Fruit fly (Drosophila melanogaster) whole organism, embryonic: ENCODE data around the gene alpha-Man-IIb.

Source experiments
- Adf1 ChIP-seq: fragments of 200-800 bp; sonication (Bioruptor generic); IDR thresholded peaks from 2 replicates; pipeline ENCODE4 v1.3.6; 2022; ENCODE audit warnings: missing biosample characterization, missing genetic modification characterization
- Aef1 ChIP-seq: fragments of 200-800 bp; sonication (Bioruptor generic); IDR thresholded peaks from 3 replicates; pipeline ENCODE4 v1.3.6; 2022; ENCODE audit warnings: missing biosample characterization, missing genetic modification characterization
- Bgb ChIP-seq: fragments of 200-800 bp; sonication (Bioruptor generic); IDR thresholded peaks from 2 replicates; pipeline ENCODE4 v1.3.6; 2022; ENCODE audit warnings: missing biosample characterization, missing genetic modification characterization; ENCODE audit not compliant: partially characterized antibody
- CG10959 ChIP-seq: fragments of 200-800 bp; sonication (Bioruptor generic); IDR thresholded peaks from 2 replicates; pipeline ENCODE4 v1.3.6; 2022; ENCODE audit warnings: missing biosample characterization, missing genetic modification characterization
- CG10979 ChIP-seq: fragments of 200-800 bp; sonication (Bioruptor generic); optimal IDR thresholded peaks from 2 replicates; lab custom pipeline; 2018; ENCODE audit warnings: missing biosample characterization, mild to moderate bottlenecking, missing genetic modification characterization, moderate library complexity
- CG11247 ChIP-seq: fragments of 200-800 bp; sonication (Bioruptor generic); IDR thresholded peaks from 2 replicates; pipeline ENCODE4 v1.3.6; 2022; ENCODE audit warnings: missing biosample characterization, missing genetic modification characterization
- CG12071 ChIP-seq: fragments of 200-800 bp; sonication (Bioruptor generic); optimal IDR thresholded peaks from 3 replicates; lab custom pipeline; 2018; ENCODE audit warnings: missing biosample characterization, mild to moderate bottlenecking, missing genetic modification characterization
- CG14441 ChIP-seq: fragments of 200-800 bp; sonication (Bioruptor generic); IDR thresholded peaks from 2 replicates; pipeline ENCODE4 v1.3.6; 2022; ENCODE audit warnings: missing biosample characterization, missing genetic modification characterization
- CG1792 ChIP-seq: fragments of 200-800 bp; sonication (Bioruptor generic); optimal IDR thresholded peaks from 2 replicates; lab custom pipeline; 2016; ENCODE audit warnings: missing biosample characterization, missing genetic modification characterization
- CG2129 ChIP-seq: fragments of 200-800 bp; sonication (Bioruptor generic); IDR thresholded peaks from 2 replicates; pipeline ENCODE4 v1.3.6; 2022; ENCODE audit warnings: missing biosample characterization, missing genetic modification characterization; ENCODE audit not compliant: partially characterized antibody
- CG2678 ChIP-seq: fragments of 200-800 bp; sonication (Bioruptor generic); optimal IDR thresholded peaks from 3 replicates; lab custom pipeline; 2019; ENCODE audit warnings: missing biosample characterization, mild to moderate bottlenecking, missing genetic modification characterization, moderate library complexity
- CG3163 ChIP-seq: fragments of 200-800 bp; sonication (Bioruptor generic); optimal IDR thresholded peaks from 3 replicates; lab custom pipeline; 2016; ENCODE audit warnings: missing biosample characterization, missing genetic modification characterization
- CG32532 ChIP-seq: fragments of 200-800 bp; sonication (Bioruptor generic); IDR thresholded peaks from 2 replicates; pipeline ENCODE4 v1.3.6; 2022; ENCODE audit warnings: missing biosample characterization, missing genetic modification characterization
- CG3281 ChIP-seq: fragments of 200-800 bp; sonication (Bioruptor generic); optimal IDR thresholded peaks from 3 replicates; lab custom pipeline; 2017; ENCODE audit warnings: missing biosample characterization, mild to moderate bottlenecking, missing genetic modification characterization
- CG34422 ChIP-seq: fragments of 200-800 bp; sonication (Bioruptor generic); IDR thresholded peaks from 3 replicates; pipeline ENCODE4 v1.3.6; 2022; ENCODE audit warnings: missing biosample characterization, missing genetic modification characterization
- CG4424 ChIP-seq: fragments of 200-800 bp; sonication (Bioruptor generic); optimal IDR thresholded peaks from 3 replicates; lab custom pipeline; 2016; ENCODE audit warnings: missing biosample characterization, missing genetic modification characterization
- CG6654 ChIP-seq: fragments of 200-800 bp; sonication (Bioruptor generic); optimal IDR thresholded peaks from 2 replicates; lab custom pipeline; 2017; ENCODE audit warnings: missing biosample characterization, mild to moderate bottlenecking, missing genetic modification characterization
- CG8281 ChIP-seq: fragments of 200-800 bp; sonication (Bioruptor generic); optimal IDR thresholded peaks from 2 replicates; lab custom pipeline; 2018; ENCODE audit warnings: missing biosample characterization, mild to moderate bottlenecking, missing genetic modification characterization, moderate library complexity
- CG9797 ChIP-seq: fragments of 200-800 bp; sonication (Bioruptor generic); optimal IDR thresholded peaks from 3 replicates; lab custom pipeline; 2018; ENCODE audit warnings: missing biosample characterization, mild to moderate bottlenecking, missing genetic modification characterization
- Dp ChIP-seq: fragments of 200-800 bp; sonication (Bioruptor generic); optimal IDR thresholded peaks from 2 replicates; lab custom pipeline; 2018; ENCODE audit warnings: missing biosample characterization, mild to moderate bottlenecking, missing genetic modification characterization, moderate library complexity
- Fer3 ChIP-seq: fragments of 200-800 bp; sonication (Bioruptor generic); optimal IDR thresholded peaks from 2 replicates; lab custom pipeline; 2018; ENCODE audit warnings: missing biosample characterization, mild to moderate bottlenecking, missing genetic modification characterization, moderate library complexity
- GATAe ChIP-seq: fragments of 200-800 bp; sonication (Bioruptor generic); conservative IDR thresholded peaks from 2 replicates; pipeline ENCODE4 v1.3.6; 2022; ENCODE audit warnings: missing biosample characterization, missing genetic modification characterization
- H15 ChIP-seq: fragments of 200-800 bp; sonication (Bioruptor generic); IDR thresholded peaks from 3 replicates; pipeline ENCODE4 v1.3.6; 2022; ENCODE audit warnings: missing biosample characterization, missing genetic modification characterization
- Hr39 ChIP-seq: fragments of >200 bp; optimal IDR thresholded peaks from 2 replicates; lab custom pipeline; 2017
- Hr51 ChIP-seq, 2 experiments: fragments of 200-800 bp; sonication (Bioruptor generic); optimal IDR thresholded peaks; 2 replicates in 1 of 2; 3 replicates in 1 of 2; lab custom pipeline; 2016 to 2018; ENCODE audit warnings: missing biosample characterization in 2 of 2, missing genetic modification characterization in 2 of 2, mild to moderate bottlenecking in 1 of 2, moderate library complexity in 1 of 2
- Hr78 ChIP-seq, 2 experiments: fragments of 200-800 bp in 1 of 2; fragments of >200 bp in 1 of 2; sonication (Bioruptor generic) in 1 of 2; optimal IDR thresholded peaks; 2 replicates each; lab custom pipeline; 2017 to 2019; ENCODE audit warnings: missing biosample characterization in 2 of 2, missing genetic modification characterization in 2 of 2, mild to moderate bottlenecking in 1 of 2, moderate library complexity in 1 of 2
- Jarid2 ChIP-seq: fragments of 200-800 bp; sonication (Bioruptor generic); optimal IDR thresholded peaks from 3 replicates; lab custom pipeline; 2017; ENCODE audit warnings: mild to moderate bottlenecking, missing biosample characterization, missing genetic modification reagents, missing genetic modification characterization
- Nf-YA ChIP-seq: fragments of 200-800 bp; sonication (Bioruptor generic); IDR thresholded peaks from 2 replicates; pipeline ENCODE4 v1.3.6; 2022; ENCODE audit warnings: missing biosample characterization, missing genetic modification characterization
- Scr ChIP-seq: fragments of 200-800 bp; sonication (Bioruptor generic); IDR thresholded peaks from 2 replicates; pipeline ENCODE4 v1.3.6; 2022; ENCODE audit warnings: missing biosample characterization, missing genetic modification characterization; ENCODE audit not compliant: partially characterized antibody
- Six4 ChIP-seq: fragments of 200-800 bp; sonication (Bioruptor generic); optimal IDR thresholded peaks from 2 replicates; lab custom pipeline; 2016; ENCODE audit warnings: missing biosample characterization, missing genetic modification characterization
- da ChIP-seq: fragments of 200-800 bp; sonication (Bioruptor generic); optimal IDR thresholded peaks from 2 replicates; lab custom pipeline; 2016; ENCODE audit warnings: missing biosample characterization, missing genetic modification characterization
- dmrt11E ChIP-seq: fragments of 200-800 bp; sonication (Bioruptor generic); optimal IDR thresholded peaks from 3 replicates; lab custom pipeline; 2018; ENCODE audit warnings: missing biosample characterization, mild to moderate bottlenecking, missing genetic modification characterization, moderate library complexity
- dysf ChIP-seq: fragments of 200-800 bp; sonication (Bioruptor generic); IDR thresholded peaks from 3 replicates; pipeline ENCODE4 v1.3.6; 2022; ENCODE audit warnings: missing biosample characterization, missing genetic modification characterization
- ewg ChIP-seq: fragments of 200-800 bp; sonication (Bioruptor generic); optimal IDR thresholded peaks from 3 replicates; lab custom pipeline; 2017; ENCODE audit warnings: mild to moderate bottlenecking, missing biosample characterization, missing genetic modification reagents, missing genetic modification characterization
- hb ChIP-seq: fragments of 200-800 bp; sonication (Bioruptor generic); IDR thresholded peaks from 3 replicates; pipeline ENCODE4 v1.3.6; 2022; ENCODE audit warnings: missing biosample characterization, missing genetic modification characterization; ENCODE audit not compliant: partially characterized antibody
- hth ChIP-seq: fragments of >200 bp; optimal IDR thresholded peaks from 2 replicates; lab custom pipeline; 2017; ENCODE audit warnings: inconsistent platforms
- kni ChIP-seq: fragments of 200-800 bp; sonication (Bioruptor generic); optimal IDR thresholded peaks from 3 replicates; lab custom pipeline; 2017; ENCODE audit warnings: mild to moderate bottlenecking, missing biosample characterization, missing genetic modification reagents, missing genetic modification characterization
- lilli ChIP-seq: fragments of 200-800 bp; sonication (Bioruptor generic); optimal IDR thresholded peaks from 3 replicates; lab custom pipeline; 2016; ENCODE audit warnings: missing biosample characterization, missing genetic modification characterization
- onecut ChIP-seq: fragments of 200-800 bp; sonication (Bioruptor generic); IDR thresholded peaks from 2 replicates; pipeline ENCODE4 v1.3.6; 2022; ENCODE audit warnings: missing biosample characterization, missing genetic modification characterization
- org-1 ChIP-seq: fragments of 200-800 bp; sonication (Bioruptor generic); optimal IDR thresholded peaks from 2 replicates; lab custom pipeline; 2017; ENCODE audit warnings: missing biosample characterization, missing genetic modification characterization
- p53 ChIP-seq: fragments of 200-800 bp; sonication (Bioruptor generic); optimal IDR thresholded peaks from 2 replicates; lab custom pipeline; 2016; ENCODE audit warnings: missing biosample characterization, missing genetic modification characterization
- pfk ChIP-seq: fragments of 200-800 bp; sonication (Bioruptor generic); optimal IDR thresholded peaks from 2 replicates; lab custom pipeline; 2018; ENCODE audit warnings: missing biosample characterization, mild to moderate bottlenecking, missing genetic modification characterization, moderate library complexity
- pho ChIP-seq: fragments of 200-800 bp; sonication (Bioruptor generic); optimal IDR thresholded peaks from 2 replicates; lab custom pipeline; 2016; ENCODE audit warnings: missing biosample characterization, missing genetic modification characterization
- rib ChIP-seq: fragments of 200-800 bp; sonication (Bioruptor generic); IDR thresholded peaks from 2 replicates; pipeline ENCODE4 v1.3.6; 2022; ENCODE audit warnings: missing biosample characterization, missing genetic modification characterization
- tap ChIP-seq: fragments of 200-800 bp; optimal IDR thresholded peaks from 3 replicates; lab custom pipeline; 2019; ENCODE audit warnings: missing biosample characterization, mild to moderate bottlenecking, missing genetic modification characterization, moderate library complexity
- tna ChIP-seq: fragments of 200-800 bp; sonication (Bioruptor generic); IDR thresholded peaks from 2 replicates; pipeline ENCODE4 v1.3.6; 2022; ENCODE audit warnings: missing biosample characterization, missing genetic modification characterization; ENCODE audit not compliant: partially characterized antibody
- twi ChIP-seq: fragments of 200-800 bp; optimal IDR thresholded peaks from 2 replicates; lab custom pipeline; 2019; ENCODE audit warnings: missing biosample characterization, mild to moderate bottlenecking, missing genetic modification characterization, moderate library complexity

Gene alpha-Man-IIb

DNA sequence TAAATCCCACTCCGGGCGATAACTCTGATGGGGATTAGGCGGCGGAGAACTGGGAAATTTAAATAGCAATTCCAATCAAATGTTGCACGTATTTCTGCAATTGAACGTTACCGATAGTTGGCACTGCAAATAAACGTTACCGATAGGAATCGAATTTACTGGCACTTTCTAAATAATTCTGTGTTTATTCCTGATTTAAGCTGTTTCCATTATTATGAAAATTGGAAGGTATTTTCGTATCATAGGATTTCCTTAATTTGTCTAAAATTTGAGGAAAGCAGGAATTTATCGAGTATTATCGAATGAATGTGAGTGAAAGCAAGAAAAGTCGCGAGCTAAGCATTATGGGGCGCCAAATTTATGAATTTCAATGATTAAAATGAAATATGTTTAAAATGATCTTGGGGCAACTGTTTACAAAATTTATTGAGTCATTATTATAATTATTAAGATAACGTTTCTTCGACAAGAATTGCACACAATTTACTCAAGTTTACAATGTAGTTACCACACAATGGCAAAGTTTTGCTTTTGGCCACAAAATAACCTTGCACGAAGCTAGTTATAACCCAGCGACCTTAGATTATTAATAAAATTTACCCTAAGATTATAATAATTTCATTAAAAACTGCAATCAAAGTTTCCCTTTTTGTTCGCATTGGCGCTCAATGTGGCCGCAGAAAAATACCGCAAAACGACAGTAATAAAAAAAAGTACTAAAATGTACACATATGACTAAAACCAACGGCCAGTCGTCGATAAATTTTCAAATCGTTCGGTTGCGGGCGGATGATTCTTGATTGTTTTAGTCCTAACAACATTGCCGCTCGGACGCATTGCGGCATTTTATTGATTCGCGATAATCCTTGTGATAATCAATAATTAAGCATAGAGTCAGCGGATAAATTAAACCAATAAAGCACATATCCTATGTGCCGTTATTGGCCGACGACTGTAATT, at the start of gene alpha-Man-IIb (continued):
- TF ChIP-seq Scr (GFP tag; lab: Robert Waterston, UW) (peak; percentile 89), CG9797 (GFP tag; lab: Kevin White, UChicago) (peak; percentile 81), H15 (no peak), CG32532 (GFP tag; lab: Robert Waterston, UW) (peak; percentile 45; the same call in 1 of the 2 replicates), Nf-YA (GFP tag; lab: Robert Waterston, UW) (0 out of 2 replicates have a peak, but pooled peaks have one; percentile 6), CG12071 (GFP tag; lab: Kevin White, UChicago) (no peak), CG6654 (GFP tag; lab: Kevin White, UChicago) (no peak), dysf (GFP tag; lab: Robert Waterston, UW) (0 out of 3 replicates have a peak, but pooled peaks have one; percentile 26), CG10979 (tag; lab: Kevin White, UChicago) (no peak), hth (lab: Kevin White, UChicago) (no peak), CG11247 (GFP tag; lab: Robert Waterston, UW) (0 out of 2 replicates have a peak, but pooled peaks have one; percentile 14), lilli (no peak), Dp (GFP tag; lab: Kevin White, UChicago) (peak; percentile 97), tna (GFP tag; lab: Robert Waterston, UW) (peak; percentile 66), Six4 (GFP tag; lab: Kevin White, UChicago) (no peak), CG4424 (GFP tag; lab: Kevin White, UChicago) (no peak), Fer3 (tag; lab: Kevin White, UChicago) (no peak), rib (GFP tag; lab: Robert Waterston, UW) (no peak), CG34422 (peak; percentile 84; the same call in 1 of the 3 replicates), pho (no peak), Adf1 (GFP tag; lab: Robert Waterston, UW) (no peak), dmrt11E (tag; lab: Kevin White, UChicago) (no peak), ewg (GFP tag; lab: Kevin White, UChicago) (no peak), CG8281 (tag; lab: Kevin White, UChicago) (no peak), onecut (peak; percentile 92), Aef1 (GFP tag; lab: Robert Waterston, UW) (no peak), hb (peak; percentile 71; the same call in 2 of the 3 replicates), Hr51 (GFP tag; optimal IDR thresholded peaks at IDR 0.05; lab: Kevin White, UChicago) (peak in 1 of 2 experiments; percentile 52), Jarid2 (peak; percentile 95)
- TF ChIP-seq, all 482 proteins: peak for 162

dm6 chr3R:15762815-15763214, 41.2 kb upstream of the alpha-Man-IIb start, which contains the start of gene CG12784:
Gene CG12784 (plus strand): TSS chr3R:15763115.
- TF ChIP-seq twi (tag; lab: Kevin White, UChicago) (no peak), CG2129 (GFP tag; lab: Robert Waterston, UW) (no peak)

- no peak for TF ChIP-seq CG14441 (GFP tag; lab: Robert Waterston, UW)
- no peak for TF ChIP-seq p53
- TF ChIP-seq tap (tag; lab: Kevin White, UChicago): no peak
- TF ChIP-seq Hr78 (GFP tag; optimal IDR thresholded peaks at IDR 0.05; lab: Kevin White, UChicago): no peak
- TF ChIP-seq CG2678 (tag; lab: Kevin White, UChicago): no peak
- no peak for TF ChIP-seq pho
- no peak for TF ChIP-seq org-1 (GFP tag; lab: Kevin White, UChicago)
- TF ChIP-seq Hr39 (lab: Kevin White, UChicago): no peak
- no peak for TF ChIP-seq CG1792 (GFP tag; lab: Kevin White, UChicago)
- no peak for TF ChIP-seq CG3163
- TF ChIP-seq Bgb (GFP tag; lab: Robert Waterston, UW): no peak
- no peak for TF ChIP-seq pfk (GFP tag; lab: Kevin White, UChicago)
- no peak for TF ChIP-seq CG3281
- TF ChIP-seq GATAe (GFP tag; lab: Robert Waterston, UW): no peak
- no peak for TF ChIP-seq CG10959 (GFP tag; lab: Robert Waterston, UW)
- TF ChIP-seq kni: no peak
- no peak for TF ChIP-seq da (GFP tag; lab: Kevin White, UChicago)
Observed at dm6 chr3R:15767338-15767737, 36.7 kb upstream of the alpha-Man-IIb start, which contains the start of gene CG5623. Gene CG5623 (minus strand): TSS chr3R:15767438.
